Worm (Caenorhabditis elegans) whole organism, mixed stage, embryonic: ENCODE data around the gene bus-5.

Source experiments
- M03D4.4 ChIP-seq: sonication (generic microtip); optimal IDR thresholded peaks from 2 replicates; lab custom pipeline; 2017; ENCODE audit warnings: mild to moderate bottlenecking, missing genetic modification characterization, missing compliant biosample characterization
- ceh-39 ChIP-seq: fragments of 150-350 bp; optimal IDR thresholded peaks from 2 replicates; lab custom pipeline; 2014; ENCODE audit warnings: missing biosample characterization, missing genetic modification characterization
- ceh-83 ChIP-seq: fragments of 200-800 bp; sonication (Bioruptor generic); optimal IDR thresholded peaks from 2 replicates; lab custom pipeline; 2018; ENCODE audit warnings: mild to moderate bottlenecking, missing genetic modification characterization, missing compliant biosample characterization
- hlh-1 ChIP-seq: fragments of 150-350 bp; optimal IDR thresholded peaks from 2 replicates; lab custom pipeline; 2014; ENCODE audit warnings: missing biosample characterization, missing genetic modification reagents, missing genetic modification characterization
- lin-32 ChIP-seq: fragments of 200-800 bp; sonication (Bioruptor generic); optimal IDR thresholded peaks from 2 replicates; lab custom pipeline; 2018; ENCODE audit warnings: mild to moderate bottlenecking, missing genetic modification characterization, missing compliant biosample characterization
- lsy-2 ChIP-seq: fragments of 150-350 bp; optimal IDR thresholded peaks from 2 replicates; lab custom pipeline; 2014; ENCODE audit warnings: missing biosample characterization, missing genetic modification characterization
- mep-1 ChIP-seq: fragments of 150-350 bp; optimal IDR thresholded peaks from 2 replicates; lab custom pipeline; 2017; ENCODE audit warnings: missing biosample characterization, missing genetic modification reagents, missing genetic modification characterization, inconsistent platforms
- mls-2 ChIP-seq: sonication (generic microtip); optimal IDR thresholded peaks from 2 replicates; lab custom pipeline; 2016; ENCODE audit warnings: mild to moderate bottlenecking, missing genetic modification characterization, moderate library complexity, missing compliant biosample characterization
- nhr-12 ChIP-seq: fragments of 150-350 bp; optimal IDR thresholded peaks from 2 replicates; lab custom pipeline; 2014; ENCODE audit warnings: missing biosample characterization, missing genetic modification characterization
- nhr-237 ChIP-seq: fragments of 150-350 bp; optimal IDR thresholded peaks from 2 replicates; lab custom pipeline; 2014; ENCODE audit warnings: missing biosample characterization, missing genetic modification characterization
- nhr-76 ChIP-seq: sonication (generic microtip); optimal IDR thresholded peaks from 2 replicates; lab custom pipeline; 2017; ENCODE audit warnings: missing biosample characterization, missing genetic modification characterization
- snpc-4 ChIP-seq: fragments of 150-350 bp; optimal IDR thresholded peaks from 2 replicates; lab custom pipeline; 2014; ENCODE audit warnings: missing biosample characterization, missing genetic modification characterization
- tbx-8 ChIP-seq: fragments of 200-800 bp; sonication (Bioruptor generic); optimal IDR thresholded peaks from 2 replicates; lab custom pipeline; 2018; ENCODE audit warnings: mild to moderate bottlenecking, missing genetic modification characterization, moderate library complexity, missing compliant biosample characterization
- zip-8 ChIP-seq: fragments of 150-350 bp; optimal IDR thresholded peaks from 2 replicates; lab custom pipeline; 2014; ENCODE audit warnings: missing biosample characterization, missing genetic modification characterization

Gene bus-5

ce11 chrX:2064730-2065129 lies 48.2 kb downstream of the bus-5 start, which contains the start of gene F49H12.7:
Gene F49H12.7, plus strand, starts transcription at chrX:2065030.
- TF ChIP-seq ceh-83 (GFP tag; lab: Kevin White, UChicago) = no peak
- no peak for TF ChIP-seq hlh-1 (tag; lab: Kevin White, UChicago)
- TF ChIP-seq lin-32 = no peak
- TF ChIP-seq mep-1 (tag; lab: Kevin White, UChicago) = no peak
- no peak for TF ChIP-seq M03D4.4 (tag; lab: Kevin White, UChicago)
- no peak for TF ChIP-seq nhr-12 (tag; lab: Kevin White, UChicago)
- TF ChIP-seq mls-2 (tag; lab: Kevin White, UChicago) = no peak
- TF ChIP-seq tbx-8 = no peak
- no peak for TF ChIP-seq snpc-4 (tag; lab: Kevin White, UChicago)
- TF ChIP-seq zip-8 (tag; lab: Kevin White, UChicago) = no peak
- no peak for TF ChIP-seq nhr-237 (tag; lab: Kevin White, UChicago)
- no peak for TF ChIP-seq lsy-2 (tag; lab: Kevin White, UChicago)
- TF ChIP-seq nhr-76 (tag; lab: Kevin White, UChicago) = no peak
- no peak for TF ChIP-seq ceh-39
